Worm (Caenorhabditis elegans): ENCODE results near the gene str-229.

DNA sequence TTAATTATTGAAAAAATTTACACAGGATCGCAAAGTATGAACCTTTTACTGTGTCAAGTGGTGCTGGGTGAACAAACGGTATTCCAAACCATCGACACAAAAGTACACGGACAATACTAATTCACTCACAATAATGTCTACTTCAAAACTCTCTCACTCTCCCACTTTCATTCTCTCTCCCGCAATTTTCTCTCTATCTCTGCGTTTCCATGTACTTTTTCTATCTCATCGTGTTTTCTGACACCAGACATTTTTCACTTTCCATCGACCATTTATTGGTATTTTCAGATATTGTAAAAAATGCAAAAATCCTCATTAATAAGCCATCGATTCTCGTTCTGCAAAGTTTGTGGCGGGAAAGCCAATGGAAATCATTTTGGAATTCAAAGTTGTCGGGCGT is 3.5 kb upstream of the str-229 start, which contains the start of gene nhr-156:
- TF ChIP-seq nhr-237 (tag; optimal IDR thresholded peaks at IDR 0.05) (no peak), nhr-12 (tag; optimal IDR thresholded peaks at IDR 0.05) (no peak), lsy-2 (tag; optimal IDR thresholded peaks at IDR 0.05) (no peak), nhr-76 (tag; optimal IDR thresholded peaks at IDR 0.05) (no peak), ceh-43 (GFP tag; optimal IDR thresholded peaks at IDR 0.05) (no peak), ztf-11 (tag; optimal IDR thresholded peaks at IDR 0.05) (no peak), unc-62 (GFP tag; optimal IDR thresholded peaks at IDR 0.05) (no peak), elt-1 (tag; optimal IDR thresholded peaks at IDR 0.05; ENCODE audit: borderline replicate concordance, insufficient read depth) (no peak), mls-2 (tag; optimal IDR thresholded peaks at IDR 0.05) (no peak), pha-4 (tag; optimal IDR thresholded peaks at IDR 0.05) (no peak), ceh-83 (GFP tag; optimal IDR thresholded peaks at IDR 0.05) (no peak), ham-2 (GFP tag; optimal IDR thresholded peaks at IDR 0.05) (no peak), mep-1 (tag; optimal IDR thresholded peaks at IDR 0.05) (no peak)
